Fruit fly (Drosophila melanogaster): Measurements from ENCODE around the gene CG7460.

CG7460 gene

DNA sequence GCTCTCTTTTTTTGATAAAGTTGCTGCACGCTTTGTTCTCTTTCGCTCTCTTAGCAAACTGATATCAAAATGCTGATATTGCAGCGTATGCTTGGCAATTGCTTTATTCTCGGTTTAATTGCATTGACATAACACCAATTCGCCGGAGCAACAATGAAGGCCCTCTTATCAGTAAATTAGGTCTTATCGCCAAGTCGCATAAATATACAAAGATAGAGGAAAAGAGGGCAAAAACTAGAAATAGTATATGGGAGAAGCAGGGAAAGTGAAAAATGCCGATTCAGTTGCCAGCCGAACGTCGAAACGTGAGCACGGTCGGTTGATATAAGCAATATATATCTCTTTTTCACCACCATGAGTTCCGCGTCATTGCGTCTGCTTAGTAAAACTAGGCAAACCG, at the start of gene CG7460 (continued):
- TF ChIP-seq crp (GFP tag; optimal IDR thresholded peaks at IDR 0.05) = no peak
- TF ChIP-seq HLH4C (GFP tag; IDR thresholded peaks at IDR 0.05; ENCODE audit: partially characterized antibody) = no peak
- TF ChIP-seq esg (GFP tag; conservative IDR thresholded peaks at IDR 0.05) = no peak
- no peak for TF ChIP-seq CG12744 (GFP tag; optimal IDR thresholded peaks at IDR 0.05)
- TF ChIP-seq Drgx (GFP tag; IDR thresholded peaks at IDR 0.05) = no peak
- TF ChIP-seq hkb (optimal IDR thresholded peaks at IDR 0.05) = no peak
- TF ChIP-seq hkb (GFP tag; IDR thresholded peaks at IDR 0.05) = no peak
- no peak for TF ChIP-seq CG9215 (GFP tag; IDR thresholded peaks at IDR 0.05)
- TF ChIP-seq Trl (optimal IDR thresholded peaks at IDR 0.05) = peak; percentile 75 to 84
- TF ChIP-seq Trl (GFP tag; optimal IDR thresholded peaks at IDR 0.05) = no peak
- no peak for TF ChIP-seq HLH3B (GFP tag; IDR thresholded peaks at IDR 0.05)
- TF ChIP-seq CG17612 (GFP tag; IDR thresholded peaks at IDR 0.05) = no peak
- no peak for TF ChIP-seq unc-4 (GFP tag; IDR thresholded peaks at IDR 0.05; ENCODE audit: partially characterized antibody)
- no peak for TF ChIP-seq sr (GFP tag; IDR thresholded peaks at IDR 0.05)
- no peak for TF ChIP-seq h (optimal IDR thresholded peaks at IDR 0.05)
- TF ChIP-seq Oli (tag; optimal IDR thresholded peaks at IDR 0.05) = no peak
- no peak for TF ChIP-seq bcd (GFP tag; optimal IDR thresholded peaks at IDR 0.05)
- no peak for TF ChIP-seq Scr (GFP tag; IDR thresholded peaks at IDR 0.05; ENCODE audit: partially characterized antibody)
- peak; percentile 31 for TF ChIP-seq CG2678 (tag; optimal IDR thresholded peaks at IDR 0.05)
- no peak for TF ChIP-seq cad (GFP tag; optimal IDR thresholded peaks at IDR 0.05)
- no peak for TF ChIP-seq sob (GFP tag; IDR thresholded peaks at IDR 0.05)
- peak; percentile 14 for TF ChIP-seq CG4707 (GFP tag; optimal IDR thresholded peaks at IDR 0.05)
- peak; percentile 36 for TF ChIP-seq CG8281 (tag; optimal IDR thresholded peaks at IDR 0.05)
- no peak for TF ChIP-seq sqz (GFP tag; optimal IDR thresholded peaks at IDR 0.05)
- no peak for TF ChIP-seq CG17328 (GFP tag; IDR thresholded peaks at IDR 0.05)
- TF ChIP-seq CG10366 (GFP tag; IDR thresholded peaks at IDR 0.05) = no peak
- 0 out of 3 replicates have a peak, but pooled peaks have one; percentile 13 for TF ChIP-seq z (GFP tag; IDR thresholded peaks at IDR 0.05)
- no peak for TF ChIP-seq CG12942 (GFP tag; optimal IDR thresholded peaks at IDR 0.05)
- no peak for TF ChIP-seq her (GFP tag; optimal IDR thresholded peaks at IDR 0.05)
- no peak for TF ChIP-seq Ets65A (GFP tag)
- TF ChIP-seq CG14965 (GFP tag; optimal IDR thresholded peaks at IDR 0.05; ENCODE audit: borderline replicate concordance) = no peak
- TF ChIP-seq NC2β (GFP tag; optimal IDR thresholded peaks at IDR 0.05) = no peak
- TF ChIP-seq ssp (GFP tag; IDR thresholded peaks at IDR 0.05) = no peak
- no peak for TF ChIP-seq jigr1 (GFP tag; IDR thresholded peaks at IDR 0.05)
- TF ChIP-seq CG4820 (GFP tag; optimal IDR thresholded peaks at IDR 0.05) = no peak
- no peak for TF ChIP-seq Nf-YA (GFP tag; IDR thresholded peaks at IDR 0.05)
- TF ChIP-seq Bdp1 (GFP tag; optimal IDR thresholded peaks at IDR 0.05) = no peak
- no peak for TF ChIP-seq pros (GFP tag; optimal IDR thresholded peaks at IDR 0.05)
- TF ChIP-seq Hmx (GFP tag; optimal IDR thresholded peaks at IDR 0.05) = no peak
- TF ChIP-seq Fer2 (tag; optimal IDR thresholded peaks at IDR 0.05) = no peak
- peak; percentile 28; the same call in 1 of the 2 replicates for TF ChIP-seq sna (GFP tag; IDR thresholded peaks at IDR 0.05; ENCODE audit: partially characterized antibody)
- no peak; the same call in 1 of the 2 replicates for TF ChIP-seq ato (GFP tag; IDR thresholded peaks at IDR 0.05; ENCODE audit: partially characterized antibody)
- TF ChIP-seq CG17359 (tag; optimal IDR thresholded peaks at IDR 0.05) = peak; percentile 34
- peak; percentile 50 for TF ChIP-seq sens (GFP tag)
- no peak for TF ChIP-seq Dp (GFP tag; optimal IDR thresholded peaks at IDR 0.05)
- no peak for TF ChIP-seq emc (GFP tag; optimal IDR thresholded peaks at IDR 0.05)
- no peak for TF ChIP-seq eyg (GFP tag; optimal IDR thresholded peaks at IDR 0.05)
- no peak for TF ChIP-seq ems (GFP tag; optimal IDR thresholded peaks at IDR 0.05)
- TF ChIP-seq Deaf1 (tag; optimal IDR thresholded peaks at IDR 0.05) = peak; percentile 61
- peak; percentile 51 for TF ChIP-seq CG12071 (GFP tag; optimal IDR thresholded peaks at IDR 0.05)
- TF ChIP-seq CG5245 (GFP tag; optimal IDR thresholded peaks at IDR 0.05) = no peak
- TF ChIP-seq Ravus (GFP tag; IDR thresholded peaks at IDR 0.05) = no peak
- no peak for TF ChIP-seq tx (GFP tag; optimal IDR thresholded peaks at IDR 0.05)
- no peak for TF ChIP-seq Taf1 (GFP tag; IDR thresholded peaks at IDR 0.05)

Data from whole organism, embryonic.